Fruit fly (Drosophila melanogaster): ENCODE data around the gene CG14086.

Gene CG14086

dm6 chr3L:19292440-19293175, 17.0 kb downstream of the CG14086 start, which contains the start of gene Gbs-76A (continued):
- TF ChIP-seq stwl (tag; optimal IDR thresholded peaks at IDR 0.05): no peak
- peak; percentile 69 for TF ChIP-seq dmrt11E (tag; optimal IDR thresholded peaks at IDR 0.05)
- TF ChIP-seq gfzf (GFP tag; optimal IDR thresholded peaks at IDR 0.05): no peak
- no peak for TF ChIP-seq CG1832 (GFP tag; optimal IDR thresholded peaks at IDR 0.05)
- TF ChIP-seq Six4 (GFP tag; optimal IDR thresholded peaks at IDR 0.05): peak; percentile 41
- peak; percentile 85 for TF ChIP-seq CG6689 (GFP tag; IDR thresholded peaks at IDR 0.05)
- TF ChIP-seq Myb (GFP tag; optimal IDR thresholded peaks at IDR 0.05): no peak
- TF ChIP-seq h (optimal IDR thresholded peaks at IDR 0.05): no peak
- peak; percentile 47 for TF ChIP-seq CG4707 (GFP tag; optimal IDR thresholded peaks at IDR 0.05)
- no peak for TF ChIP-seq dati (GFP tag; IDR thresholded peaks at IDR 0.05)
- TF ChIP-seq Hey (tag; optimal IDR thresholded peaks at IDR 0.05): no peak
- no peak for TF ChIP-seq rib (GFP tag; IDR thresholded peaks at IDR 0.05)
- peak; percentile 0 for TF ChIP-seq Bteb2 (GFP tag; optimal IDR thresholded peaks at IDR 0.05)
- TF ChIP-seq CG8944 (GFP tag; optimal IDR thresholded peaks at IDR 0.05): no peak
- TF ChIP-seq tll (GFP tag; optimal IDR thresholded peaks at IDR 0.05): no peak
- TF ChIP-seq YL-1 (GFP tag; optimal IDR thresholded peaks at IDR 0.05): peak; percentile 34
- no peak for TF ChIP-seq CG10565 (GFP tag; optimal IDR thresholded peaks at IDR 0.05)
- no peak for TF ChIP-seq CG16779 (GFP tag; IDR thresholded peaks at IDR 0.05)
- no peak for TF ChIP-seq CG3838 (GFP tag; optimal IDR thresholded peaks at IDR 0.05)
- TF ChIP-seq CG2889 (GFP tag; IDR thresholded peaks at IDR 0.05): peak; percentile 56; the same call in 1 of the 3 replicates
- peak; percentile 32 for TF ChIP-seq tio (GFP tag; optimal IDR thresholded peaks at IDR 0.05)
- peak; percentile 78 for TF ChIP-seq corto (GFP tag; optimal IDR thresholded peaks at IDR 0.05)
- TF ChIP-seq Sox100B (GFP tag; optimal IDR thresholded peaks at IDR 0.05): peak; percentile 85
- peak; percentile 26 for TF ChIP-seq CG17802 (tag; optimal IDR thresholded peaks at IDR 0.05)
- no peak for TF ChIP-seq CG12942 (GFP tag; optimal IDR thresholded peaks at IDR 0.05)
- TF ChIP-seq sens (GFP tag): peak; percentile 89
- peak; percentile 75 for TF ChIP-seq vvl (GFP tag; IDR thresholded peaks at IDR 0.05)
- TF ChIP-seq HHEX (GFP tag; optimal IDR thresholded peaks at IDR 0.05): peak; percentile 72
- peak; percentile 69 for TF ChIP-seq CG15514 (GFP tag; optimal IDR thresholded peaks at IDR 0.05)
- peak; percentile 82 for TF ChIP-seq CG17829 (tag; optimal IDR thresholded peaks at IDR 0.05)
- peak; percentile 82 for TF ChIP-seq Hand (GFP tag; optimal IDR thresholded peaks at IDR 0.05)
- TF ChIP-seq wdn (GFP tag; IDR thresholded peaks at IDR 0.05): peak; percentile 49; the same call in 1 of the 2 replicates
- TF ChIP-seq bbx (GFP tag; IDR thresholded peaks at IDR 0.05; ENCODE audit: partially characterized antibody): peak; percentile 29; the same call in 1 of the 2 replicates
- TF ChIP-seq schlank (tag; optimal IDR thresholded peaks at IDR 0.05): peak; percentile 18
- TF ChIP-seq Kr (GFP tag; optimal IDR thresholded peaks at IDR 0.05): no peak
- peak; percentile 60 for TF ChIP-seq CG1602 (GFP tag; optimal IDR thresholded peaks at IDR 0.05)
- peak; percentile 89 for TF ChIP-seq CG13424 (tag; optimal IDR thresholded peaks at IDR 0.05)
- peak; percentile 42; the same call in 1 of the 3 replicates for TF ChIP-seq knrl (GFP tag; IDR thresholded peaks at IDR 0.05; ENCODE audit: partially characterized antibody)
- TF ChIP-seq CG2199 (GFP tag; IDR thresholded peaks at IDR 0.05): no peak
- peak; percentile 88 for TF ChIP-seq sug (tag; optimal IDR thresholded peaks at IDR 0.05)
- peak; percentile 81 for TF ChIP-seq CG9932 (GFP tag; IDR thresholded peaks at IDR 0.05)
- no peak for TF ChIP-seq bab2 (GFP tag; optimal IDR thresholded peaks at IDR 0.05)
- TF ChIP-seq CG8290 (GFP tag; optimal IDR thresholded peaks at IDR 0.05): no peak
- peak in 1 of 2 experiments; percentile 13 for TF ChIP-seq CG8290 (tag; optimal IDR thresholded peaks at IDR 0.05)
- no peak for TF ChIP-seq CG5245 (GFP tag; optimal IDR thresholded peaks at IDR 0.05)
- TF ChIP-seq Hr78 (GFP tag; optimal IDR thresholded peaks at IDR 0.05): peak in 1 of 2 experiments; percentile 64
- no peak for TF ChIP-seq p53 (GFP tag; optimal IDR thresholded peaks at IDR 0.05)
- TF ChIP-seq Neu2 (GFP tag; optimal IDR thresholded peaks at IDR 0.05; ENCODE audit: borderline replicate concordance): no peak
- no peak for TF ChIP-seq pita (GFP tag; optimal IDR thresholded peaks at IDR 0.05)

Measured in whole organism, embryonic.